Worm (Caenorhabditis elegans) whole organism, L4/young adult: ENCODE results near the gene F59F3.6.

Experiments
- W03F9.2 ChIP-seq: fragments of 150-350 bp; optimal IDR thresholded peaks from 2 replicates; lab custom pipeline; 2014; ENCODE audit warnings: missing biosample characterization, missing genetic modification characterization
- dao-5 ChIP-seq: sonication (generic microtip); optimal IDR thresholded peaks from 2 replicates; lab custom pipeline; 2016; ENCODE audit warnings: missing genotype, missing genetic modification characterization, moderate library complexity, missing compliant biosample characterization
- him-1 ChIP-seq: sonication (generic microtip); optimal IDR thresholded peaks from 2 replicates; lab custom pipeline; 2016; ENCODE audit warnings: missing genotype, missing genetic modification reagents, missing genetic modification characterization, missing compliant biosample characterization

The F59F3.6 gene

ce11 chrX:11028617-11029016 is 29.5 kb upstream of the F59F3.6 start, which contains the start of gene ldb-1:
Gene ldb-1, plus strand, starts transcription at chrX:11028917.
- no peak for TF ChIP-seq W03F9.2 (tag; lab: Kevin White, UChicago)
- no peak for TF ChIP-seq dao-5 (tag; lab: Kevin White, UChicago)
- TF ChIP-seq him-1 (tag; lab: Kevin White, UChicago), result no peak

DNA sequence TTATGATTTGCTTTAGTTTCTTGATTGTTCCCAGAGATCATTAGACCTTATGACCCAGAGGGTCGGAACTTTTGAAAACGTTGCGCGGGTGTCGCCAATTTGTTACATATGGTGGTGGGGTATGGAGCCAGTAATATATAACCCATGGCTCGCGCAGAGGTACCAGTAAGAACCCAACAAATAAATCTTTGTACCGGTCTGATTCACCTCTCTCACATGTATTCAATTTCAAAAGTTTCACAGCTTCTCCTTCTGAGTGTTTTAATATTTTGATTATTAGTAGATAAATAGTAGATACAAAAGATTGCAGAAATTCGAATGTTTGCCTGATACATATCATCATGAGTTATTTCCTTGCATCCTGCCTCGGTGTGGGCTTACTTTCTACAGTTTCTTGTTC is 17.0 kb upstream of the F59F3.6 start, which contains the start of gene egl-15:
Gene egl-15, plus strand, starts transcription at position 301 of the 400 bp plus-strand sequence.
- TF ChIP-seq him-1 (tag; lab: Kevin White, UChicago) (no peak), W03F9.2 (tag; lab: Kevin White, UChicago) (no peak), dao-5 (tag; lab: Kevin White, UChicago) (no peak)

DNA sequence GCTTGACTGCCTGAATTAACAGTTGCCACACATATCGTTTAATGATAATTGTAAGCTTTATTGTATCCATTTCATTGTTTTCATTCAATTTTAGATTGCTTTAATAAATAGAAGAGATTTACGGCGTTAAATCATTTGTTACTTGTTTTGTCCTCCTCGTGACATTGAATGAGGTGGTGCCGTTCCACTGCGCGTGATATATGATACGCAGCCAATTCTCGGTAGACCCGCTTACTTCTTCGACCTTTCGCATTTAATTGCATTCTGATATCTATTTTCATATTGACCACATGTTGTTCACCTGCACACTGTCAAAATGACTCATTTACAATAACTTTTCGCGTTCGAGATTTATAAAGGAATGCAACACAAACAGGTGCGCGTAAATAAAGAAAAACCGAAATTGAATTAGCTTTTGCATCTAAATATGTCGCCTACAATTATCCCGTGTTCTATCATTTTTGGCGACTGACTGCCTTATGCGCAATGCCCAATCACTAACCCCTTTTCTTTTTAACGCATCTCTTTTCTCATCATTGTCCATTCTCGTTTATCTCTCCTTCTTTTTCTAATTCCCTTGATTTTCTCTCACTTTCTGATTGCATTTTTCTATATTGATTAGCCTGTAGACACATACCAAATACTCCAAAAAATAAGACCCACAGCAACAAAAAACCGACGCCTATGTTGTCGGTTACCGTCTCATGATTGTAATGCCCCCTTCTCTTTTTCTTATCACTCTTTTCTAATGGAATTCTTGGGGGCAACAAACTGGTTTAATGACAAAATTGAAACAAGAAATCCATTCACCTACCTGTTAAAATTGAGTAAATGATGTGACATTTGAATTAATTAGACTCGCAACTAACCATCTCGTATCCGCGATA is 15.6 kb upstream of the F59F3.6 start:
- TF ChIP-seq W03F9.2 (tag; lab: Kevin White, UChicago), result no peak
- no peak for TF ChIP-seq dao-5 (tag; lab: Kevin White, UChicago)
- no peak for TF ChIP-seq him-1 (tag; lab: Kevin White, UChicago)

ce11 chrX:11012337-11012736 is 13.3 kb upstream of the F59F3.6 start, which contains the start of gene F58A3.3:
Gene F58A3.3, plus strand, starts transcription at chrX:11012637.
- TF ChIP-seq dao-5 (tag; lab: Kevin White, UChicago), result no peak
- no peak for TF ChIP-seq W03F9.2 (tag; lab: Kevin White, UChicago)
- TF ChIP-seq him-1 (tag; lab: Kevin White, UChicago), result no peak

ce11 chrX:11010565-11010964 is 11.5 kb upstream of the F59F3.6 start, which contains the start of gene F58A3.4:
Gene F58A3.4, minus strand, starts transcription at chrX:11010665.
- TF ChIP-seq him-1 (tag; lab: Kevin White, UChicago), result no peak
- TF ChIP-seq W03F9.2 (tag; lab: Kevin White, UChicago), result no peak
- TF ChIP-seq dao-5 (tag; lab: Kevin White, UChicago), result no peak

DNA sequence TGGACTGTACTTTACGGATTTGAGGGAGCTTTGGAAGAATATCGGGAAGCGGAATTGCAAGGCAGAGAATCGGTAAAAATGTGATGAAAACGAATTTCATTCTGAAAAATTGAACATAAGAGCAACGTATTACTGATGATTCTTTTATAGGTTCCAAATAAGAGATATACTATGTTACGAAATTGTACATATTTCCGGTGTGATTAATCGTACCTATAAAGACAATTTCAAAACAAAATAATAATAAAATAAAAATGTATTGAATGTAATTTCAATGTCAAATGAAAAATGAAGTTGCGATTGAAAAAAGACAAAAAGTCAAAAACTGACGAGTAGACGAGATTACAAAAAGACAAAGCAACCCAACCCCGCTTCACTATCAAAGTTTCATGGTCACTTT is 9.9 kb upstream of the F59F3.6 start, which contains the start of gene ttr-31:
Gene ttr-31, minus strand, starts transcription at position 101 of the 400 bp plus-strand sequence.
- TF ChIP-seq dao-5 (tag; lab: Kevin White, UChicago), result no peak
- TF ChIP-seq him-1 (tag; lab: Kevin White, UChicago), result no peak
- TF ChIP-seq W03F9.2 (tag; lab: Kevin White, UChicago), result no peak

- TF ChIP-seq dao-5 (tag; lab: Kevin White, UChicago), result no peak
Observed at ce11 chrX:11008052-11008451, 9.0 kb upstream of the F59F3.6 start, which contains the start of gene del-5. Gene del-5, minus strand, starts transcription at chrX:11008181.

ce11 chrX:11007393-11007792 is 8.3 kb upstream of the F59F3.6 start:
- no peak for TF ChIP-seq W03F9.2 (tag; lab: Kevin White, UChicago)
- no peak for TF ChIP-seq him-1 (tag; lab: Kevin White, UChicago)
- no peak for TF ChIP-seq dao-5 (tag; lab: Kevin White, UChicago)

DNA sequence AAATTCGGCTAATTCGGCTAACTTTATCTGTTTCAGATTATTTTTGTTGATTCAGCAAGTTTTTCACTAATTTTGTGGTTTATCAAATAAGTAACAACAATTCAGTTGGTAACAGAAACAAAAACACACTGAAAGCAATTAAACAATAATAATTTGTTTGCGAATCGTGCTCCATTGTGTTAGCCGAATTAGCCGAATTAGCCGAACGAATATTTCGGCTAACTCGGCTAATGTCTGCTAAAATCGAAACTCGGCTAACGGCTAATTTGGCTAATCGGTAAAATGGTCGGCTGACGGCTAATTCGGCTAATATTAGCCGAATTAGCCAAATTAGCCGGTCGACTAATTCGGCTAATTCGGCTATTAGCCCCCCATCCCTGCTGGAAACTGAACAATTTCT is 4.6 kb upstream of the F59F3.6 start:
- no peak for TF ChIP-seq dao-5 (tag; lab: Kevin White, UChicago)
- no peak for TF ChIP-seq W03F9.2 (tag; lab: Kevin White, UChicago)
- TF ChIP-seq him-1 (tag; lab: Kevin White, UChicago), result no peak

DNA sequence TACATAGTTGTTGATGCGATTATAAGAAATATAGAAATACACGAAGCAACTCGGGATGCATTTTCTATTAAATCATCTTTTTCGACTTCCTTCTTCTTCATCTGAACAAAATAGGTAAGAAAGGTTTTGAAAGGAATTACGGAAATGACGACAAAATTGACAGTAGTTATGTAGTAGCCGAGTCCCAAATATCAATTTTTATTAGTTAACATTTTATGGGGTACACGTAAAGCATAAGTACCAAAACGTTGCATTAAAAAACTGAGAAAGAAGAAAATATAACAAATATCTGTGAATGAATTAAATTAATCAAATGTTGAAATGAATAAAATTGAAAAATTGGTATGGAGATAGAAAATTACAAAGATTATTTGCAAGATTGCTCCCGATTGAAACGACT is 2.7 kb upstream of the F59F3.6 start, which contains the start of gene col-177:
Gene col-177, minus strand, starts transcription at position 101 of the 400 bp plus-strand sequence.
- TF ChIP-seq him-1 (tag; lab: Kevin White, UChicago) (no peak), dao-5 (tag; lab: Kevin White, UChicago) (no peak), W03F9.2 (tag; lab: Kevin White, UChicago) (no peak)

DNA sequence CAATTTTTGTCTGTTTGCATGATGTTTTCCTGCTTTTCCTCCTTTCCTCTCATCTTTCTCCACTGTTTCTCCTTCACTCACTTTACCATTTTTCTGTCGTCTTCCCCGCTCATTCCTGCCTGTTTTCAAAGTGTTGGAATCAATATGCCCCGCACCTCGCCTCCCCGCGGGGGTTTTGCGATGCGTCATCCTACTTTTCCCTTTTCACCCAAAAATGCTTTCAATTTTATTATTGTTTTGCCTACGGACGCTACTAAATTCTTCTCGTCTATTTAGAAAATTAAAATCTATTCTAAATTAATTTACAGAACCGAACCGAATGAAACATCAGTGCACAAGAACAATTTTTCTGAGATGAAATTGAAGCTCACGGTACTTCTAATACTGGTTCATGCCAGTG is 6.9 kb downstream of the F59F3.6 start, which contains the start of gene ver-3:
Gene ver-3, plus strand, starts transcription at position 301 of the 400 bp plus-strand sequence.
- TF ChIP-seq dao-5 (tag; lab: Kevin White, UChicago), result no peak
- TF ChIP-seq W03F9.2 (tag; lab: Kevin White, UChicago), result no peak
- no peak for TF ChIP-seq him-1 (tag; lab: Kevin White, UChicago)

ce11 chrX:10991352-10992172 is 7.5 kb downstream of the F59F3.6 start:
- TF ChIP-seq him-1 (tag; lab: Kevin White, UChicago), result no peak

DNA sequence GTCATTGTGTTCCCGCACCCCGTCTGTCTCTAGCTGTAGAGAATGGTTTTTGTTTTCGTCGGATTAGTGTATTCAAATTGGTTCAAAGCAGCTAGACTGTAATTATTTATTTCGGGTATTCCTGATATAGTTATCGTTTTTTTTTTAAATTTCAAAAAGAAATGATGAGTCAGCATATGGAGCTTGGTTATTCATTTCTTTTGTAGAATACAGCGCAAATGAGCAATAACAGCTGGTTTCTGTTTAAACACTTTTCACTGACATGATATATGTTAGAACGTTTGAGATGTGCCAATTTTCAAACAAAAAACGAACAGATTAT is 8.3 kb downstream of the F59F3.6 start:
- TF ChIP-seq W03F9.2 (tag; lab: Kevin White, UChicago), result no peak
- TF ChIP-seq dao-5 (tag; lab: Kevin White, UChicago), result no peak
- no peak for TF ChIP-seq him-1 (tag; lab: Kevin White, UChicago)
